Comparison of ENCODE assay signal across 1 fruit fly cellular context in the genomic region with DNA sequence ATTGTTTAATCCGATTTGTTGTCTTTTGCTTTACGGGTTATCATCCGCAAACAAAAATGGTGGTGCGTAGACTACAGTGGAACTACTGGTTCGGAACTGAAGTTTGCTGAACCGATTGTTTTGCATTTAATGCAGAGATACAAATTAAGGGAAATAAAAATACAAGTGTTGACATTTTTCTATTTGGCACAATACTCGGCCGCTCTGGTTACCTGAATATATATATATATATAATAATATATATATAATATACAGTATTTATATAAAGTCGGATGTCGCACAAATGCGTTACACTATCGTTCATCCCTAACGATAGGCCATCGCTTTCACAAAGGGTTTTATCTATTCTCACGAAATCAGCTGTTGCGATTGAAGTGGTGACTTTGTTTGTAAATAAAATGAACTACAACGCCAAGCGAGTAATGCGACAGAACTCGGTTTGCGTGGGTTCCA.
TF ChIP-seq lines count a peak whose summit lies in the region.

DCAF12 (minus strand) TSS at position 204 of the 453 bp plus-strand sequence.
Spt3 (plus strand) TSS at position 329 of the 453 bp plus-strand sequence.

TF ChIP-seq in whole organism, embryonic, 481 proteins besides CTCF, POLR2A, EP300 and RAD21 (continued from another document and continues in another):
- no peak for TF ChIP-seq CG15011 (GFP tag; optimal IDR thresholded peaks at IDR 0.05; lab: Kevin White, UChicago)
- TF ChIP-seq hkb (optimal IDR thresholded peaks at IDR 0.05; lab: Kevin White, UChicago), result no peak
- TF ChIP-seq hkb (GFP tag; IDR thresholded peaks at IDR 0.05; lab: Robert Waterston, UW), result 0 out of 2 replicates have a peak, but pooled peaks have one; percentile 16
- no peak for TF ChIP-seq en (GFP tag; optimal IDR thresholded peaks at IDR 0.05; lab: Kevin White, UChicago)
- no peak for TF ChIP-seq Asciz (GFP tag; optimal IDR thresholded peaks at IDR 0.05; lab: Kevin White, UChicago)
- TF ChIP-seq CG14014 (GFP tag; IDR thresholded peaks at IDR 0.05; lab: Robert Waterston, UW), result no peak
- no peak for TF ChIP-seq CG3163 (GFP tag; optimal IDR thresholded peaks at IDR 0.05; lab: Kevin White, UChicago)
- no peak for TF ChIP-seq yki (optimal IDR thresholded peaks at IDR 0.05; lab: Kevin White, UChicago)
- peak; percentile 50 for TF ChIP-seq Xbp1 (GFP tag; optimal IDR thresholded peaks at IDR 0.05; lab: Kevin White, UChicago)
- no peak for TF ChIP-seq disco-r (GFP tag; optimal IDR thresholded peaks at IDR 0.05; lab: Kevin White, UChicago)
- no peak for TF ChIP-seq pum (GFP tag; optimal IDR thresholded peaks at IDR 0.05; lab: Kevin White, UChicago)
- TF ChIP-seq Hmx (GFP tag; optimal IDR thresholded peaks at IDR 0.05; lab: Kevin White, UChicago), result no peak
- TF ChIP-seq CG34224 (GFP tag; IDR thresholded peaks at IDR 0.05; lab: Robert Waterston, UW; ENCODE audit: partially characterized antibody), result peak; percentile 76
- TF ChIP-seq Gsc (GFP tag; IDR thresholded peaks at IDR 0.05; lab: Robert Waterston, UW), result no peak
- TF ChIP-seq Fer1 (GFP tag; optimal IDR thresholded peaks at IDR 0.05; lab: Kevin White, UChicago), result no peak
- no peak for TF ChIP-seq nom (GFP tag; optimal IDR thresholded peaks at IDR 0.05; lab: Kevin White, UChicago)
- TF ChIP-seq CG12942 (GFP tag; optimal IDR thresholded peaks at IDR 0.05; lab: Kevin White, UChicago), result no peak
- TF ChIP-seq E2f1 (GFP tag; IDR thresholded peaks at IDR 0.05; lab: Robert Waterston, UW), result peak; percentile 31; the same call in 1 of the 2 replicates
- peak; percentile 76 for TF ChIP-seq Sry-β (GFP tag; optimal IDR thresholded peaks at IDR 0.05; lab: Kevin White, UChicago)
- no peak for TF ChIP-seq esg (GFP tag; conservative IDR thresholded peaks at IDR 0.05; lab: Robert Waterston, UW)
- peak; percentile 83 for TF ChIP-seq bbx (GFP tag; IDR thresholded peaks at IDR 0.05; lab: Robert Waterston, UW; ENCODE audit: partially characterized antibody)
- no peak for TF ChIP-seq chm (GFP tag; IDR thresholded peaks at IDR 0.05; lab: Robert Waterston, UW)
- TF ChIP-seq CG10321 (GFP tag; IDR thresholded peaks at IDR 0.05; lab: Robert Waterston, UW), result no peak
- TF ChIP-seq HLH3B (GFP tag; IDR thresholded peaks at IDR 0.05; lab: Robert Waterston, UW), result peak; percentile 19; the same call in 1 of the 2 replicates
- no peak for TF ChIP-seq CG12219 (GFP tag; optimal IDR thresholded peaks at IDR 0.05; lab: Kevin White, UChicago)
- peak; percentile 12 for TF ChIP-seq tin (GFP tag; optimal IDR thresholded peaks at IDR 0.05; lab: Kevin White, UChicago)
- TF ChIP-seq CG2889 (GFP tag; IDR thresholded peaks at IDR 0.05; lab: Robert Waterston, UW), result no peak
- TF ChIP-seq CG33213 (GFP tag; optimal IDR thresholded peaks at IDR 0.05; lab: Kevin White, UChicago), result no peak
- peak; percentile 5 for TF ChIP-seq CG2202 (tag; optimal IDR thresholded peaks at IDR 0.05; lab: Kevin White, UChicago)
- TF ChIP-seq CG17829 (tag; optimal IDR thresholded peaks at IDR 0.05; lab: Kevin White, UChicago), result peak; percentile 74
- no peak for TF ChIP-seq Poxn (GFP tag; IDR thresholded peaks at IDR 0.05; lab: Robert Waterston, UW)
- peak; percentile 99 for TF ChIP-seq CG15514 (GFP tag; optimal IDR thresholded peaks at IDR 0.05; lab: Kevin White, UChicago)
- TF ChIP-seq tgo (GFP tag; IDR thresholded peaks at IDR 0.05; lab: Robert Waterston, UW), result peak; percentile 61; the same call in 2 of the 3 replicates
- no peak for TF ChIP-seq Dip2 (GFP tag; IDR thresholded peaks at IDR 0.05; lab: Robert Waterston, UW)
- TF ChIP-seq CG17361 (GFP tag; IDR thresholded peaks at IDR 0.05; lab: Robert Waterston, UW), result no peak; the same call in 1 of the 3 replicates
- TF ChIP-seq Deaf1 (tag; optimal IDR thresholded peaks at IDR 0.05; lab: Kevin White, UChicago), result peak; percentile 36
- TF ChIP-seq fd102C (GFP tag; optimal IDR thresholded peaks at IDR 0.05; lab: Kevin White, UChicago), result no peak
- TF ChIP-seq fd3F (GFP tag; optimal IDR thresholded peaks at IDR 0.05; lab: Kevin White, UChicago), result peak; percentile 22
- TF ChIP-seq gsb-n (tag; optimal IDR thresholded peaks at IDR 0.05; lab: Kevin White, UChicago), result no peak
- no peak for TF ChIP-seq wor (GFP tag; IDR thresholded peaks at IDR 0.05; lab: Robert Waterston, UW)
- TF ChIP-seq CG4404 (GFP tag; IDR thresholded peaks at IDR 0.05; lab: Robert Waterston, UW), result peak; percentile 58; the same call in 1 of the 2 replicates
- no peak for TF ChIP-seq CG32767 (GFP tag; IDR thresholded peaks at IDR 0.05; lab: Robert Waterston, UW)
- TF ChIP-seq amos (GFP tag; IDR thresholded peaks at IDR 0.05; lab: Robert Waterston, UW; ENCODE audit: partially characterized antibody), result peak; percentile 88
- peak; percentile 85 for TF ChIP-seq CG9932 (GFP tag; IDR thresholded peaks at IDR 0.05; lab: Robert Waterston, UW)
- TF ChIP-seq chn (GFP tag; optimal IDR thresholded peaks at IDR 0.05; lab: Kevin White, UChicago), result no peak
- no peak for TF ChIP-seq ci (GFP tag; IDR thresholded peaks at IDR 0.05; lab: Robert Waterston, UW)
- TF ChIP-seq Awh (GFP tag; IDR thresholded peaks at IDR 0.05; lab: Robert Waterston, UW), result no peak
- TF ChIP-seq CG9727 (GFP tag; optimal IDR thresholded peaks at IDR 0.05; lab: Kevin White, UChicago), result peak; percentile 43
- peak; percentile 99 for TF ChIP-seq knrl (GFP tag; IDR thresholded peaks at IDR 0.05; lab: Robert Waterston, UW; ENCODE audit: partially characterized antibody)
- peak; percentile 35 for TF ChIP-seq Chrac-16 (GFP tag; optimal IDR thresholded peaks at IDR 0.05; lab: Kevin White, UChicago)
- TF ChIP-seq sens (GFP tag; lab: Kevin White, UChicago), result no peak
- peak; percentile 11 for TF ChIP-seq Nf-YB (GFP tag; optimal IDR thresholded peaks at IDR 0.05; lab: Kevin White, UChicago)
- TF ChIP-seq pzg (GFP tag; optimal IDR thresholded peaks at IDR 0.05; lab: Kevin White, UChicago), result peak; percentile 37
- no peak for TF ChIP-seq cwo (GFP tag; optimal IDR thresholded peaks at IDR 0.05; lab: Kevin White, UChicago)
- no peak for TF ChIP-seq CG7786 (GFP tag; optimal IDR thresholded peaks at IDR 0.05; lab: Kevin White, UChicago)
- TF ChIP-seq CG18619 (GFP tag; optimal IDR thresholded peaks at IDR 0.05; lab: Kevin White, UChicago), result no peak
- TF ChIP-seq CG14965 (GFP tag; optimal IDR thresholded peaks at IDR 0.05; lab: Kevin White, UChicago; ENCODE audit: borderline replicate concordance), result no peak
- TF ChIP-seq al (GFP tag; IDR thresholded peaks at IDR 0.05; lab: Robert Waterston, UW), result peak; percentile 51; the same call in 1 of the 2 replicates
- no peak for TF ChIP-seq CG1647 (GFP tag; optimal IDR thresholded peaks at IDR 0.05; lab: Kevin White, UChicago)
- TF ChIP-seq CG17802 (tag; optimal IDR thresholded peaks at IDR 0.05; lab: Kevin White, UChicago), result no peak
- peak; percentile 7 for TF ChIP-seq slou (GFP tag; optimal IDR thresholded peaks at IDR 0.05; lab: Kevin White, UChicago)
- TF ChIP-seq dmrt99B (tag; optimal IDR thresholded peaks at IDR 0.05; lab: Kevin White, UChicago), result no peak
- no peak for TF ChIP-seq Trl (optimal IDR thresholded peaks at IDR 0.05; lab: Kevin White, UChicago)
- no peak for TF ChIP-seq Trl (GFP tag; optimal IDR thresholded peaks at IDR 0.05; lab: Kevin White, UChicago)
- no peak for TF ChIP-seq Mes4 (GFP tag; optimal IDR thresholded peaks at IDR 0.05; lab: Kevin White, UChicago)
- TF ChIP-seq pita (GFP tag; optimal IDR thresholded peaks at IDR 0.05; lab: Kevin White, UChicago), result no peak
- no peak for TF ChIP-seq dm (GFP tag; optimal IDR thresholded peaks at IDR 0.05; lab: Kevin White, UChicago)
- no peak for TF ChIP-seq mam (GFP tag; optimal IDR thresholded peaks at IDR 0.05; lab: Kevin White, UChicago)
- 0 out of 3 replicates have a peak, but pooled peaks have one; percentile 26 for TF ChIP-seq Mrtf (GFP tag; IDR thresholded peaks at IDR 0.05; lab: Robert Waterston, UW)
- TF ChIP-seq CG31388 (GFP tag; optimal IDR thresholded peaks at IDR 0.05; lab: Kevin White, UChicago), result no peak
- TF ChIP-seq bsh (GFP tag; optimal IDR thresholded peaks at IDR 0.05; lab: Kevin White, UChicago), result no peak
- 0 out of 2 replicates have a peak, but pooled peaks have one; percentile 12 for TF ChIP-seq CG8765 (GFP tag; IDR thresholded peaks at IDR 0.05; lab: Robert Waterston, UW)
- no peak for TF ChIP-seq gcm2 (GFP tag; optimal IDR thresholded peaks at IDR 0.05; lab: Kevin White, UChicago)
- TF ChIP-seq CG7987 (GFP tag; optimal IDR thresholded peaks at IDR 0.05; lab: Kevin White, UChicago), result no peak
- no peak for TF ChIP-seq Lpt (GFP tag; optimal IDR thresholded peaks at IDR 0.05; lab: Kevin White, UChicago)
- TF ChIP-seq CG17328 (GFP tag; IDR thresholded peaks at IDR 0.05; lab: Robert Waterston, UW), result no peak
- TF ChIP-seq B-H2 (GFP tag; optimal IDR thresholded peaks at IDR 0.05; lab: Kevin White, UChicago), result peak; percentile 48
- no peak for TF ChIP-seq klu (GFP tag; IDR thresholded peaks at IDR 0.05; lab: Robert Waterston, UW)
- TF ChIP-seq Camta (GFP tag; optimal IDR thresholded peaks at IDR 0.05; lab: Kevin White, UChicago), result no peak
- TF ChIP-seq CG8089 (GFP tag; optimal IDR thresholded peaks at IDR 0.05; lab: Kevin White, UChicago), result no peak
- no peak for TF ChIP-seq onecut (GFP tag; IDR thresholded peaks at IDR 0.05; lab: Robert Waterston, UW)
- TF ChIP-seq CG13123 (GFP tag; optimal IDR thresholded peaks at IDR 0.05; lab: Kevin White, UChicago), result no peak
- no peak for TF ChIP-seq jumu (GFP tag; optimal IDR thresholded peaks at IDR 0.05; lab: Kevin White, UChicago)
- TF ChIP-seq Dref (GFP tag; IDR thresholded peaks at IDR 0.05; lab: Robert Waterston, UW), result 0 out of 2 replicates have a peak, but pooled peaks have one; percentile 25
- TF ChIP-seq BEAF-32 (GFP tag; optimal IDR thresholded peaks at IDR 0.05; lab: Kevin White, UChicago), result peak; percentile 80
- no peak for TF ChIP-seq Sox102F (GFP tag; optimal IDR thresholded peaks at IDR 0.05; lab: Kevin White, UChicago)
- no peak for TF ChIP-seq zf30C (GFP tag; optimal IDR thresholded peaks at IDR 0.05; lab: Kevin White, UChicago)
- peak; percentile 37 for TF ChIP-seq fd96Cb (tag; optimal IDR thresholded peaks at IDR 0.05; lab: Kevin White, UChicago)
- TF ChIP-seq CG1832 (GFP tag; optimal IDR thresholded peaks at IDR 0.05; lab: Kevin White, UChicago), result no peak
- TF ChIP-seq CG3407 (GFP tag; optimal IDR thresholded peaks at IDR 0.05; lab: Kevin White, UChicago), result no peak
- no peak for TF ChIP-seq Ets65A (GFP tag; lab: Kevin White, UChicago)
- TF ChIP-seq Bdp1 (GFP tag; optimal IDR thresholded peaks at IDR 0.05; lab: Kevin White, UChicago), result no peak
- TF ChIP-seq Blimp-1 (GFP tag; optimal IDR thresholded peaks at IDR 0.05; lab: Kevin White, UChicago), result peak; percentile 48
- no peak for TF ChIP-seq p53 (GFP tag; optimal IDR thresholded peaks at IDR 0.05; lab: Kevin White, UChicago)
- TF ChIP-seq Eip74EF (GFP tag; optimal IDR thresholded peaks at IDR 0.05; lab: Kevin White, UChicago), result no peak
- peak; percentile 70 for TF ChIP-seq CG10267 (tag; optimal IDR thresholded peaks at IDR 0.05; lab: Kevin White, UChicago)
- TF ChIP-seq unpg (GFP tag; optimal IDR thresholded peaks at IDR 0.05; lab: Kevin White, UChicago), result no peak
- TF ChIP-seq nmo (GFP tag; optimal IDR thresholded peaks at IDR 0.05; lab: Kevin White, UChicago), result peak; percentile 81
- TF ChIP-seq Antp (GFP tag; optimal IDR thresholded peaks at IDR 0.05; lab: Kevin White, UChicago), result no peak
- no peak for TF ChIP-seq wek (GFP tag; optimal IDR thresholded peaks at IDR 0.05; lab: Kevin White, UChicago)
- TF ChIP-seq Elba2 (GFP tag; optimal IDR thresholded peaks at IDR 0.05; lab: Kevin White, UChicago), result no peak
- TF ChIP-seq CG6654 (GFP tag; optimal IDR thresholded peaks at IDR 0.05; lab: Kevin White, UChicago), result no peak
- peak; percentile 29 for TF ChIP-seq CG18764 (GFP tag; optimal IDR thresholded peaks at IDR 0.05; lab: Kevin White, UChicago)
- peak; percentile 92 for TF ChIP-seq MBD-R2 (GFP tag; IDR thresholded peaks at IDR 0.05; lab: Robert Waterston, UW)
- TF ChIP-seq CG9609 (GFP tag; optimal IDR thresholded peaks at IDR 0.05; lab: Kevin White, UChicago), result no peak
- TF ChIP-seq CG15601 (tag; optimal IDR thresholded peaks at IDR 0.05; lab: Kevin White, UChicago), result peak; percentile 64
- no peak for TF ChIP-seq gro (GFP tag; optimal IDR thresholded peaks at IDR 0.05; lab: Kevin White, UChicago)
- TF ChIP-seq lmd (GFP tag; IDR thresholded peaks at IDR 0.05; lab: Robert Waterston, UW), result peak; percentile 49
- no peak for TF ChIP-seq Hsf (GFP tag; optimal IDR thresholded peaks at IDR 0.05; lab: Kevin White, UChicago)
- TF ChIP-seq exex (tag; optimal IDR thresholded peaks at IDR 0.05; lab: Kevin White, UChicago), result no peak
- TF ChIP-seq CG34376 (GFP tag; optimal IDR thresholded peaks at IDR 0.05; lab: Kevin White, UChicago), result no peak
- TF ChIP-seq btn (GFP tag; optimal IDR thresholded peaks at IDR 0.05; lab: Kevin White, UChicago), result no peak
- no peak for TF ChIP-seq Hr78 (GFP tag; optimal IDR thresholded peaks at IDR 0.05; lab: Kevin White, UChicago)
- peak; percentile 44 for TF ChIP-seq CG4617 (GFP tag; optimal IDR thresholded peaks at IDR 0.05; lab: Kevin White, UChicago; ENCODE audit: borderline replicate concordance)
- TF ChIP-seq Tbp (GFP tag; optimal IDR thresholded peaks at IDR 0.05; lab: Kevin White, UChicago), result no peak
- peak; percentile 53 for TF ChIP-seq CG6254 (GFP tag; optimal IDR thresholded peaks at IDR 0.05; lab: Kevin White, UChicago)
- TF ChIP-seq Side (GFP tag; optimal IDR thresholded peaks at IDR 0.05; lab: Kevin White, UChicago), result peak; percentile 44
- no peak for TF ChIP-seq CG5180 (GFP tag; optimal IDR thresholded peaks at IDR 0.05; lab: Kevin White, UChicago)
- TF ChIP-seq dysf (GFP tag; IDR thresholded peaks at IDR 0.05; lab: Robert Waterston, UW), result 0 out of 3 replicates have a peak, but pooled peaks have one; percentile 50
- no peak for TF ChIP-seq tap (tag; optimal IDR thresholded peaks at IDR 0.05; lab: Kevin White, UChicago)
- TF ChIP-seq Dip3 (GFP tag; optimal IDR thresholded peaks at IDR 0.05; lab: Kevin White, UChicago), result no peak
- no peak for TF ChIP-seq ftz-f1 (GFP tag; optimal IDR thresholded peaks at IDR 0.05; lab: Kevin White, UChicago)
- no peak for TF ChIP-seq CG11723 (GFP tag; optimal IDR thresholded peaks at IDR 0.05; lab: Kevin White, UChicago)
- no peak for TF ChIP-seq cad (GFP tag; optimal IDR thresholded peaks at IDR 0.05; lab: Kevin White, UChicago)
- peak; percentile 74 for TF ChIP-seq grn (GFP tag; optimal IDR thresholded peaks at IDR 0.05; lab: Kevin White, UChicago)
- no peak for TF ChIP-seq abd-A (tag; optimal IDR thresholded peaks at IDR 0.05; lab: Kevin White, UChicago)
- TF ChIP-seq ATbp (GFP tag; optimal IDR thresholded peaks at IDR 0.05; lab: Kevin White, UChicago), result no peak
- peak; percentile 90 for TF ChIP-seq CG13287 (GFP tag; IDR thresholded peaks at IDR 0.05; lab: Robert Waterston, UW; ENCODE audit: partially characterized antibody)
